Worm (Caenorhabditis elegans) whole organism, L4/young adult: ENCODE results near the gene tmem-132.

ENCODE experiments used
- W03F9.2 ChIP-seq: fragments of 150-350 bp; optimal IDR thresholded peaks from 2 replicates; lab custom pipeline; 2014; ENCODE audit warnings: missing biosample characterization, missing genetic modification characterization
- dao-5 ChIP-seq: sonication (generic microtip); optimal IDR thresholded peaks from 2 replicates; lab custom pipeline; 2016; ENCODE audit warnings: missing genotype, missing genetic modification characterization, moderate library complexity, missing compliant biosample characterization
- him-1 ChIP-seq: sonication (generic microtip); optimal IDR thresholded peaks from 2 replicates; lab custom pipeline; 2016; ENCODE audit warnings: missing genotype, missing genetic modification reagents, missing genetic modification characterization, missing compliant biosample characterization

tmem-132 gene

ce11 chrIII:2716514-2716913 is at the start of gene tmem-132:
Gene tmem-132 (minus strand): TSS chrIII:2716614.
- no peak for TF ChIP-seq W03F9.2 (tag; lab: Kevin White, UChicago)
- peak; percentile 22 for TF ChIP-seq him-1 (tag; lab: Kevin White, UChicago)
- no peak for TF ChIP-seq dao-5

- TF ChIP-seq dao-5 (no peak), W03F9.2 (tag; lab: Kevin White, UChicago) (no peak), him-1 (tag; lab: Kevin White, UChicago) (no peak)
Observed at ce11 chrIII:2760726-2761125, 44.3 kb upstream of the tmem-132 start, which contains the start of gene pho-9. Gene pho-9 (minus strand): TSS chrIII:2760816.

ce11 chrIII:2759308-2759707 is 42.9 kb upstream of the tmem-132 start:
- no peak for TF ChIP-seq him-1 (tag; lab: Kevin White, UChicago)
- no peak for TF ChIP-seq dao-5
- TF ChIP-seq W03F9.2 (tag; lab: Kevin White, UChicago) = no peak

- TF ChIP-seq dao-5 (no peak), W03F9.2 (tag; lab: Kevin White, UChicago) (no peak), him-1 (tag; lab: Kevin White, UChicago) (no peak)
Observed at ce11 chrIII:2758092-2758491, 41.7 kb upstream of the tmem-132 start.

DNA sequence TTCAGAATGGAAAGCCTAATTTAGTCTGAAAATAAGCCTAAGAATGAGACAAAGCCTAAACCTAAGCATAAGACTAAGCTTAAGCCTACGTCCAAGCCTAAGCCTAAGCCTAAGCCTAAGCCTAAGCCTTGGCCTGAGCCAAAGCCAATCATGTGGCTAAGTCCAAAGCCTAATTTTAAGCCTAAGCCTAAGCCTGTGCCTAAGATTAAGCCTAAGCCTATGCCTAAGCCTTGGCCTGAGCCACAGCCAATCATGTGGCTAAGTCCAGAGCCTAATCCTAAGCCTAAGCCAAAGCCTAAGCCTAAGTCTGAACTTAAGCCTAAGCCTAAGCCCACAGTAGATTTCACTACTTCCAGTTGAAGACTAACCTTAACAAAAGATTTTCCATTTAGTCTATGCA is 41.1 kb upstream of the tmem-132 start:
- TF ChIP-seq W03F9.2 (tag; lab: Kevin White, UChicago) = no peak
- no peak for TF ChIP-seq dao-5
- no peak for TF ChIP-seq him-1 (tag; lab: Kevin White, UChicago)

ce11 chrIII:2756260-2756659 is 39.8 kb upstream of the tmem-132 start, which contains the start of gene gldi-9:
Gene gldi-9 (minus strand): TSS chrIII:2756360.
- TF ChIP-seq dao-5 (no peak), him-1 (tag; lab: Kevin White, UChicago) (no peak), W03F9.2 (tag; lab: Kevin White, UChicago) (no peak)

DNA sequence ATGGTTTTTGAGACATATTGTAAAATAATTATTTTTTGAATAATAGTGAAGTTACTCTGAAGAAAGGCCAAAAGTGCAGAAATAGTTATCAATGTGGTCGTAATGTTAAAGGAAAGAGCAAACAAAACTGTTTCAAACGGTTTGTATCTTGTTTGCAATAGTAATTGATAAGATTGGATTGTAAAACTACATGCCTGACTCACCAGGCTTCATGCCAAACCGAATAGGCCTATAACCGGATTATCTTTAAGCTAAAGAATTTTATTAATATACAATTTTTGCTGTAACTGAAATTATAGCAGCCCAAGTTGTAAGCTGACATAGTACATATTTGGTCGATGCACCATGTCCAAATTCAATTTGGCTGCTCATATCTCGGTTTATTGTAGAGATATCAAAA is 30.1 kb upstream of the tmem-132 start, which contains the start of gene Y71H2AM.14:
Y71H2AM.14 (minus strand) TSS at position 101 of the 400 bp plus-strand sequence.
- TF ChIP-seq dao-5 (no peak), W03F9.2 (tag; lab: Kevin White, UChicago) (no peak), him-1 (tag; lab: Kevin White, UChicago) (no peak)

DNA sequence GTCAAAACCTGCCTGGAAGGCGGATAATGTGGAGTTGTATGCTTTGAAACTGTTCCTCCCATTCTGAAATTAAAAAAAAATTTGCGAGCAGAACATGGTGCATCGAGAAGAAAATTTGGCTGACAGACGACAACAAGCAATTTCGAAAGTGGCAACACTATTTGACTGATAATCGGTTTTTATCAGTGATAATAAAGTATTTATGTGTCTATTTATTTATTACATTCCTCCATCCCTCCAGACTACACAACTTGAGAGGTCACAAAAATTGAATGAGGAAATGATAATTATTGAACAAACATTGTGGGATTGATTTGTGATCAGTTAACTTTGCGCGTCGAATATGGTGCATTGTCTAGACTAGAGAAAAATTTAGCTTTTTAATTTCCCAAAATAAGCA is 23.1 kb upstream of the tmem-132 start, which contains the start of gene cest-25:
cest-25 (minus strand) TSS at position 63 of the 400 bp plus-strand sequence.
- TF ChIP-seq dao-5 = no peak
- no peak for TF ChIP-seq him-1 (tag; lab: Kevin White, UChicago)
- no peak for TF ChIP-seq W03F9.2 (tag; lab: Kevin White, UChicago)

- no peak for TF ChIP-seq W03F9.2 (tag; lab: Kevin White, UChicago)
- no peak for TF ChIP-seq dao-5
- TF ChIP-seq him-1 (tag; lab: Kevin White, UChicago) = no peak
Observed at ce11 chrIII:2733606-2734183, 17.3 kb upstream of the tmem-132 start, which contains the start of gene Y71H2AM.12. Gene Y71H2AM.12 (minus strand): TSS chrIII:2734091.

DNA sequence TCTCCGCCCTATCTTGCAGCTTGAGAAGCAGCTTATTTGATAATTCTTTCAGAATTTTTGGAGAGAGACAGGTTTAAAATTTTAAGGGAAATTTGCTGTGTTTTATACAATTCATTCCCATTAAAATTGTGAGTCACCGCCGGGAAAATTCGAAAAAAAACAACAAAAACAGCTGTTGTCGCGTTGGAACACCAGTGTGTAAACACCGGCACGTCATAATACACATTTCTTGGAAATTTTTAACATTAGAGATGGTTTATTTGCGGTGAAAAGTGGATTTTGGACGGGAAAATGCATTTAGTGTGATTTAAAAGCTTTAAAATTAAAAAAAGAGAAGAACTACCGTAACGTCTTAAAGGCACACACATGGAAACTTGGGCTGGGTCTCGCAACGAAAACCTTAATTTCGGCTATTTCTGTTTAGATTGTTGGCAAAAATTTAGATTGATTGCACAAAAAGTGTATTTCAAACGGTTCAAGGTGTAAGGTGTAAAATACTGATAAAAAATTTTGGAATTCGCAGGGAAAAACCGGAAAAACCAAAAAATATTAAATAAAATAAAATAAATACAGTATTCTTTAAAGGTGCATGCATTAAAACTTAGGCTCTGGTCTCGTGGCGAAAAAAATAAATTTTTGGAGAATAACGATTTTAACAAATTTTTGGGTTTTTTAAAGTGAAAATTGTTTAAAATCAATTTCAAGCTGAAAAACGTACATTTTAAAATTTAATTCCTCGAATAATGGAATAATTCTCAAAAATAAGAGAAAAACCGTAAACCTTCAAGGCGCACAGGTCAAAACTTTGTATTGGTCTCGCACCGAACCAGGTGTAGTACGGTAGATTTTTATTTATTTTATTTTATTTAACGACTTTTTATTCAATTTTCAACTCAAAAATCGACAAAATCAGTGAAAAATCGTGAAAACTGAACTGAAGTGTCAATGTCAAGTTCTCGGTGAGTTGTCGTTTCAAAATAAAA is 9.1 kb upstream of the tmem-132 start, which contains the start of gene cosa-1:
cosa-1 (plus strand) TSS at position 896 of the 983 bp plus-strand sequence.
- no peak for TF ChIP-seq him-1 (tag; lab: Kevin White, UChicago)
- TF ChIP-seq W03F9.2 (tag; lab: Kevin White, UChicago) = no peak
- no peak for TF ChIP-seq dao-5

ce11 chrIII:2724992-2725220 is 8.5 kb upstream of the tmem-132 start, which contains the start of gene Y71H2AM.11:
Gene Y71H2AM.11 (minus strand): TSS chrIII:2725092.
- TF ChIP-seq dao-5 (no peak), him-1 (tag; lab: Kevin White, UChicago) (no peak), W03F9.2 (tag; lab: Kevin White, UChicago) (no peak)

- TF ChIP-seq dao-5 = no peak
- TF ChIP-seq him-1 (tag; lab: Kevin White, UChicago) = no peak
- TF ChIP-seq W03F9.2 (tag; lab: Kevin White, UChicago) = no peak
Observed at ce11 chrIII:2711527-2711926, 4.9 kb downstream of the tmem-132 start.

DNA sequence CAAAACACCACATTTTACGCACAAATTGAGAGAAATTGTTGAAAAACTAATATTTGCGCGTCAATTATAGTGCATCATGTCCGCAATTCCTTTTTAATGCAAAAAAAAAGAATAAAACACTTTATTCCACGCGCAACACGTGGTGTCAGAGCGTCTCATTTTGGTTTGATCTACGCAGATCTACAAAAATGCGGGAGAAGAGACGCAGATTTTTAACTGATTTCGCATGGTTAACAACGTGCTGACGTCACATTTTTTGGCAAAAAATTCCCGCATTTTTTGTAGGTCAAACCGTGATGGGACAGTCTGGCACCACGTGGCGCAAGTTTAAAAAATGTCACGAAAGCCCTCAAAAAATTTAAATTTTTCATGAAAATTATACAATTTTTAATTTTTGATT is 6.2 kb downstream of the tmem-132 start:
- TF ChIP-seq dao-5 = no peak
- TF ChIP-seq W03F9.2 (tag; lab: Kevin White, UChicago) = no peak
- no peak for TF ChIP-seq him-1 (tag; lab: Kevin White, UChicago)

DNA sequence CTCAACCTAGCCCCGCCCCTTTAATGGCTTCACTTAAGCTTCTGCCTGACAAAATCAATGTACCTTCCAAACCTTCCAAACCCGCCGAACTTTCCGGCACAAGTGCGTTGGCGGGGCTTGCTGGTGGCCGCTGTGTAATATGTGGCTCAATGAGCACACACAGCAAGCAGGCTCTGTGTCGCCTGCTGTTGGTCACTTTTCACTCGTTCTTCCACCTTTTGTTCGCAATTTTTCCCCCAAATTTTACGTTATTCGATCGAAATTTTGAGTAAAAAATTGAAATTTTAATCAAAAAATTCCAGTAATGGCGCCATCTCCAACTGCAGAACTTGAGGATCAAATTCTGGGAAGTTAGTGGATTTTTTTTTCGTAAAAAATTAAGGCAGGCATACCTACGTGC is 15.8 kb downstream of the tmem-132 start, which contains the start of gene set-27:
set-27 (plus strand) TSS at position 301 of the 400 bp plus-strand sequence.
- TF ChIP-seq dao-5 (no peak), him-1 (tag; lab: Kevin White, UChicago) (no peak), W03F9.2 (tag; lab: Kevin White, UChicago) (no peak)
